Fruit fly (Drosophila melanogaster) whole organism: ENCODE results near the gene CG11601.

Source experiments
- CG8478 ChIP-seq: fragments of >200 bp; optimal IDR thresholded peaks from 2 replicates; lab custom pipeline; 2018; ENCODE audit warnings: inconsistent platforms
- Dll ChIP-seq: fragments of >200 bp; optimal IDR thresholded peaks from 2 replicates; lab custom pipeline; 2017
- EcR ChIP-seq, 2 experiments: fragments of >200 bp; optimal IDR thresholded peaks; 2 replicates each; lab custom pipeline; 2017; ENCODE audit warnings: missing biosample characterization in 2 of 2, missing genetic modification characterization in 2 of 2, missing genetic modification reagents in 2 of 2
- pan ChIP-seq: fragments of >200 bp; optimal IDR thresholded peaks from 2 replicates; lab custom pipeline; 2017
- psq ChIP-seq: fragments of >200 bp; optimal IDR thresholded peaks from 2 replicates; lab custom pipeline; 2017
- usp ChIP-seq: fragments of >200 bp; optimal IDR thresholded peaks from 2 replicates; lab custom pipeline; 2017; ENCODE audit warnings: missing biosample characterization, missing genetic modification characterization, mixed read lengths

The CG11601 gene

DNA sequence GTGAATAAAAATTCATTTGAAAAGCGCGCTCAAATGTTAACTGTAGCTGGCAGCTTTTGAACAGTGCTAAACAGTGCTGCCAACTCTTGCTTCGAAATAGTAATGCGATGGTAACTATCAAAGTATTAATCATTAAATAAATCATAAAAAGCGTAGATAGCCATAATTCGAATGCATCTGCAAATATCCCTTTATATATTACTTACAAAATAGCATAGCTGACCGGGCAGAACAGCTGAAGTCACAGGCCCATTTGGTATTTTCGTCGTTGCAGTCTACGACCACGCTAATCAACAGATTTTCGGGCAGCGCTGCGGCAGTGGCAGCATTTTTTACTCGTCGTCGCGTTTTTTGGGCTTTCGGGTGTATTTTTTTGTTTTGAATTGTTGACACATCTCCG lies 22.6 kb upstream of the CG11601 start, which contains the start of gene Plc21C:
Gene Plc21C, plus strand, starts transcription at position 290 of the 400 bp plus-strand sequence.
- TF ChIP-seq EcR (GFP tag; optimal IDR thresholded peaks at IDR 0.05; lab: Kevin White, UChicago) (no peak), Dll (no peak), pan (lab: Kevin White, UChicago) (no peak), CG8478 (no peak), psq (lab: Kevin White, UChicago) (no peak), usp (GFP tag; lab: Kevin White, UChicago) (no peak)

dm6 chr2L:305198-305597 lies 22.1 kb upstream of the CG11601 start:
- TF ChIP-seq EcR (GFP tag; optimal IDR thresholded peaks at IDR 0.05; lab: Kevin White, UChicago): no peak
- no peak for TF ChIP-seq psq (lab: Kevin White, UChicago)
- no peak for TF ChIP-seq pan (lab: Kevin White, UChicago)
- no peak for TF ChIP-seq Dll
- TF ChIP-seq usp (GFP tag; lab: Kevin White, UChicago): no peak
- no peak for TF ChIP-seq CG8478

- TF ChIP-seq pan (lab: Kevin White, UChicago) (no peak), EcR (GFP tag; optimal IDR thresholded peaks at IDR 0.05; lab: Kevin White, UChicago) (no peak), usp (GFP tag; lab: Kevin White, UChicago) (no peak), CG8478 (no peak), psq (lab: Kevin White, UChicago) (no peak), Dll (no peak)
Observed at dm6 chr2L:303306-303962, 20.4 kb upstream of the CG11601 start.

DNA sequence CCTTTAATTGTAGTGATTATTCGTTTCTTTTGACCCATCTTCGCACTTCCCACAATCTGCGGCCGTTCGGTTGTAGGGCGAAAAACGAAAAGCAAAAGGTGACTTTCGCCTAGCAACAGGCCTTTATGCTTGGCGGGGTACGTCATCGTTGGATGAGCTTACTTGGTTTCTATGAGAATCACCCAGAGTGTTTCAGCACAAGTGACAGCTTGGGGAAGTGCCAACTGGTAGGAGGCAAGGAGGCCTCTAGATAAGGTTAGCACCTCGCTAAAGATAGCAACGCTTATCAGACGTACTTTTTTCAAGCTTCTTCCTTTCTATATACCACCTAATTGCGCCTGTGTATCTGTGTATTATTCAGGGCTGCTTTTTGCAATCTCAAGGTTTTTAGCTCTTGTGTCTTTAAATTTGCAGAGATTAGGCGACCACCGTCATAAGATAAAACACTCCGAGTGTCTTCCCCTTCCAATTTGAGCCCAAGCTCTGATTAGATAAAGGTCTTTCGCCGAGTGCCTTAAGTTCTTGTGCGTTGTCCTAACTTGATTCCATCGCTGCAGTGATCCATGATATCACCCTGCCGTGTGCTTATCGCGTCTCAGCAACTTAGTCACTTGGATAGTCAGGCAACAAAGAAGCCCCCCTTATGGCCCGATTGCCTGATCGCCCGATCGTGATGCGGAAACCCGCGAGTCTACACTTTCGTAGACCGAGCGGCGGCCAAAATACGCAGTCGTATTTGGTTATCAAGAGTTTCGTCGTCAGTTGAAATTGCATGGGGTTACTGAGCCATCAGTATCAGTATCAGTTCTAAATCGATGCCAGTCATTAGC lies 18.0 kb upstream of the CG11601 start:
- TF ChIP-seq psq (lab: Kevin White, UChicago) (no peak), CG8478 (no peak), Dll (no peak), pan (lab: Kevin White, UChicago) (no peak), usp (GFP tag; lab: Kevin White, UChicago) (no peak), EcR (GFP tag; optimal IDR thresholded peaks at IDR 0.05; lab: Kevin White, UChicago) (no peak)

DNA sequence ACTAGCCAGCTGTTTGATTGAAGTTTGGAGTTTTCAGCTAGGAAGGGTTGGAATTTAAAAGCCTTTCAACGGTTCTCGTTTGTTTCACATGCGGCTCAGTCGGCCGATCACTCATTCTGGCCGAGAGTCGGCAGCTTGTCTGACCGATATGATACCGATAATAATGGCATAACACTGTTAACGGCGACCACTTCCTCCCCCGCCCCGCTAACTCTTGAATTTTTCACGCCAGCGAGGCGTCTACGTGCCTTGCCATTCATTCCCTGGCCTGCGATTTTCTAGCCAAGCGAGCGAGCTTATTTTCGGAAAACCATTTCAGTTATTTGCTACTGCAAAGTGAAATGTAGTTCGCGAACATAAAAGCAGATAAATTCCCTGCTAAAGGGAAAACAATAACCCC lies 16.9 kb upstream of the CG11601 start:
- no peak for TF ChIP-seq psq (lab: Kevin White, UChicago)
- no peak for TF ChIP-seq EcR (GFP tag; optimal IDR thresholded peaks at IDR 0.05; lab: Kevin White, UChicago)
- TF ChIP-seq CG8478: no peak
- TF ChIP-seq pan (lab: Kevin White, UChicago): no peak
- no peak for TF ChIP-seq Dll
- TF ChIP-seq usp (GFP tag; lab: Kevin White, UChicago): no peak

DNA sequence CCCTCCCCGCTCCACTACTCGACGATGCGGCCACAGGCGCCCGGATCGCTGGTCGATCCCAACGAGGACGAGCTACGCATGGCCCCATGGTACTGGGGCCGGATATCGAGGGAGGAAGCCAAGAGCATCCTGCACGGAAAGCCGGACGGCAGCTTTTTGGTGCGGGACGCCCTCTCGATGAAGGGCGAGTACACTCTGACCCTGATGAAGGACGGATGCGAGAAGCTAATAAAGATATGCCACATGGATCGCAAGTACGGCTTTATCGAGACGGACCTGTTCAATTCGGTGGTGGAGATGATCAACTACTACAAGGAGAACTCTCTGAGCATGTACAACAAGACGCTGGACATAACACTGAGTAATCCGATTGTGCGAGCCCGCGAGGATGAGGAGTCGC lies 16.0 kb upstream of the CG11601 start:
- TF ChIP-seq psq (lab: Kevin White, UChicago): no peak
- TF ChIP-seq CG8478: no peak
- TF ChIP-seq EcR (GFP tag; optimal IDR thresholded peaks at IDR 0.05; lab: Kevin White, UChicago): no peak
- no peak for TF ChIP-seq pan (lab: Kevin White, UChicago)
- no peak for TF ChIP-seq usp (GFP tag; lab: Kevin White, UChicago)
- no peak for TF ChIP-seq Dll

DNA sequence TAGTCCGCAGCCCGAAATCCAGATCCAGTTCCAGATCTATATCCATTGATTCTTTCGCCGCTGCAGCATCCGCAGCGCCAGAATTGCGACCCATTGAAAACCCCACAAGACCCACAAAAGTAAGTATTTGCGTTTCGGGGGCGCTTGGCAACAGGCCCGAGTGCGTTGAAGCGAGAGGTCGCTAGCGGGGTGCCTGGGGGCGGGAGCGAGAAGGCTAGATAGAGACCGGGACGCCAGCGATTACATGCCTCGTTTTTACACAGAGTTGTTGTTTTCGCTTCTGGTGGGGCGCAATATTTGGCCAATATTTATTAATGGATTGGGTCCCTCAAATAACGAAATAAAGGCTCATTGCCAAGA lies 15.2 kb upstream of the CG11601 start:
- TF ChIP-seq usp (GFP tag; lab: Kevin White, UChicago) (no peak), psq (lab: Kevin White, UChicago) (no peak), EcR (GFP tag; optimal IDR thresholded peaks at IDR 0.05; lab: Kevin White, UChicago) (no peak), Dll (no peak), pan (lab: Kevin White, UChicago) (no peak), CG8478 (no peak)

- no peak for TF ChIP-seq psq (lab: Kevin White, UChicago)
- no peak for TF ChIP-seq Dll
- TF ChIP-seq EcR (GFP tag; optimal IDR thresholded peaks at IDR 0.05; lab: Kevin White, UChicago): no peak
- TF ChIP-seq usp (GFP tag; lab: Kevin White, UChicago): no peak
- no peak for TF ChIP-seq pan (lab: Kevin White, UChicago)
- no peak for TF ChIP-seq CG8478
Observed at dm6 chr2L:297480-298284, 14.6 kb upstream of the CG11601 start, which contains the start of gene Pi3K21B. Gene Pi3K21B, plus strand, starts transcription at chr2L:297880.

- no peak for TF ChIP-seq pan (lab: Kevin White, UChicago)
- peak; percentile 73 to 94 for TF ChIP-seq EcR (GFP tag; optimal IDR thresholded peaks at IDR 0.05; lab: Kevin White, UChicago)
Observed at dm6 chr2L:294452-295362, 11.6 kb upstream of the CG11601 start, which contains the start of the genes U2af38 and Stip1. Gene U2af38, minus strand, starts transcription at chr2L:294681. Gene Stip1, plus strand, starts transcription at chr2L:295122.

dm6 chr2L:292301-292700 lies 9.2 kb upstream of the CG11601 start, which contains the start of gene CG11562:
Gene CG11562, plus strand, starts transcription at chr2L:292419.
- no peak for TF ChIP-seq psq (lab: Kevin White, UChicago)
- TF ChIP-seq Dll: no peak
- TF ChIP-seq pan (lab: Kevin White, UChicago): no peak
- no peak for TF ChIP-seq CG8478
- TF ChIP-seq EcR (GFP tag; optimal IDR thresholded peaks at IDR 0.05; lab: Kevin White, UChicago): no peak
- TF ChIP-seq usp (GFP tag; lab: Kevin White, UChicago): no peak
